Fruit fly (Drosophila melanogaster): ENCODE data around the gene kibra.

kibra gene

dm6 chr3R:14736001-14736400 is 11.9 kb upstream of the kibra start:
- TF ChIP-seq brk (GFP tag; optimal IDR thresholded peaks at IDR 0.05): peak; percentile 49
- TF ChIP-seq fru (GFP tag; optimal IDR thresholded peaks at IDR 0.05): no peak
- peak; percentile 29 for TF ChIP-seq CrebA (GFP tag; optimal IDR thresholded peaks at IDR 0.05; ENCODE audit: borderline replicate concordance)
- peak; percentile 26 for TF ChIP-seq sage (GFP tag; optimal IDR thresholded peaks at IDR 0.05)
- peak; percentile 14 for TF ChIP-seq Hnf4 (GFP tag; optimal IDR thresholded peaks at IDR 0.05)

- TF ChIP-seq foxo (GFP tag; optimal IDR thresholded peaks at IDR 0.05) (peak in 1 of 2 experiments; percentile 12), Jra (GFP tag; optimal IDR thresholded peaks at IDR 0.05) (no peak), sage (GFP tag; optimal IDR thresholded peaks at IDR 0.05) (no peak)
Observed at dm6 chr3R:14734623-14735392, 10.7 kb upstream of the kibra start.

dm6 chr3R:14733937-14734336 is 9.9 kb upstream of the kibra start:
- TF ChIP-seq HLH106 (tag; optimal IDR thresholded peaks at IDR 0.05): no peak
- TF ChIP-seq br (GFP tag; optimal IDR thresholded peaks at IDR 0.05): no peak
- no peak for TF ChIP-seq foxo (GFP tag; optimal IDR thresholded peaks at IDR 0.05)
- TF ChIP-seq dsf (GFP tag; optimal IDR thresholded peaks at IDR 0.05; ENCODE audit: borderline replicate concordance): no peak
- TF ChIP-seq rgr (GFP tag; optimal IDR thresholded peaks at IDR 0.05): no peak
- TF ChIP-seq Mio (GFP tag; optimal IDR thresholded peaks at IDR 0.05): no peak
- no peak for TF ChIP-seq Vsx2 (GFP tag; optimal IDR thresholded peaks at IDR 0.05; ENCODE audit: partially characterized antibody)
- TF ChIP-seq h (GFP tag; optimal IDR thresholded peaks at IDR 0.05): no peak
- no peak for TF ChIP-seq fru (GFP tag; optimal IDR thresholded peaks at IDR 0.05)
- TF ChIP-seq GATAd (GFP tag; optimal IDR thresholded peaks at IDR 0.05): no peak

DNA sequence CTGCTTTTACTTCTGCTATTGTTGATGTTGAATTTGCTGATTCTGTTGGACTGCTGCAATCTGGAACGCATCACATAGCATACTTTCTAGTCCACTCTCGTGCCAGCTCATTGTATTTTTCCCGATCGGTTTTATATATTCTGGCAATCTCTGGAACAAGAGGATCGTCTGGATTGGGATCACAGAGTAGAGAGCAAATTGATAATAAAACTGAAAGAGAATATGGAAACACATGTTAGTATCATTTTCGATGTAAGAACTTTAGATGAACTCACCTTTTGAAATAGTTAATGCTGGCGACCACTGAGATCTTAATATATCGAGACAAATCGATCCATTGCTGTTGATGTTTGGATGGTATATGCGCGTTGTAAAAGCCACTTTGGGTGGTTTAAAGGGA is 9.4 kb upstream of the kibra start:
- TF ChIP-seq sage (GFP tag; optimal IDR thresholded peaks at IDR 0.05): no peak
- no peak for TF ChIP-seq Rel (GFP tag; optimal IDR thresholded peaks at IDR 0.05)
- peak; percentile 31 for TF ChIP-seq Rel (tag; optimal IDR thresholded peaks at IDR 0.05)

- TF ChIP-seq GATAd (GFP tag; optimal IDR thresholded peaks at IDR 0.05): no peak
- TF ChIP-seq foxo (GFP tag; optimal IDR thresholded peaks at IDR 0.05): no peak
- no peak for TF ChIP-seq psq (GFP tag; optimal IDR thresholded peaks at IDR 0.05)
- no peak for TF ChIP-seq Dif (GFP tag; optimal IDR thresholded peaks at IDR 0.05; ENCODE audit: partially characterized antibody)
- TF ChIP-seq Hr78 (GFP tag; optimal IDR thresholded peaks at IDR 0.05): no peak
- TF ChIP-seq dl (GFP tag; optimal IDR thresholded peaks at IDR 0.05; ENCODE audit: insufficient read depth in 1 of 2, partially characterized antibody in 2 of 2): no peak
- TF ChIP-seq fru (GFP tag; optimal IDR thresholded peaks at IDR 0.05): peak; percentile 48
- TF ChIP-seq brk (GFP tag; optimal IDR thresholded peaks at IDR 0.05): no peak
- no peak for TF ChIP-seq CG32264 (GFP tag; optimal IDR thresholded peaks at IDR 0.05)
- no peak for TF ChIP-seq Abd-B (GFP tag; optimal IDR thresholded peaks at IDR 0.05)
- TF ChIP-seq jim (GFP tag; optimal IDR thresholded peaks at IDR 0.05): no peak
- no peak for TF ChIP-seq h (GFP tag; optimal IDR thresholded peaks at IDR 0.05)
- TF ChIP-seq sv (GFP tag; optimal IDR thresholded peaks at IDR 0.05): no peak
- TF ChIP-seq OdsH (GFP tag; optimal IDR thresholded peaks at IDR 0.05): peak; percentile 6
- no peak for TF ChIP-seq Jra (GFP tag; optimal IDR thresholded peaks at IDR 0.05)
- TF ChIP-seq Myc (optimal IDR thresholded peaks at IDR 0.05): no peak
- TF ChIP-seq lola (GFP tag; optimal IDR thresholded peaks at IDR 0.05): no peak
- TF ChIP-seq HLH106 (tag; optimal IDR thresholded peaks at IDR 0.05): peak; percentile 13
- no peak for TF ChIP-seq N (GFP tag; optimal IDR thresholded peaks at IDR 0.05)
- TF ChIP-seq Rel (GFP tag; optimal IDR thresholded peaks at IDR 0.05): no peak
- TF ChIP-seq Rel (tag; optimal IDR thresholded peaks at IDR 0.05): no peak
Observed at dm6 chr3R:14731781-14732100, 7.7 kb upstream of the kibra start.
